Worm (Caenorhabditis elegans) whole organism, young adult: Measurements from ENCODE around the gene T20B12.3.
A peak's percentile ranks its signal among the peaks of the same experiment; 100 is the strongest.
"Not testable (repeated sequence)": the region's sequence is repeated elsewhere in the genome, so short reads cannot be mapped to it uniquely, and the experiment has no call there.

ENCODE experiments used
- F22D6.2 ChIP-seq: sonication (generic microtip); optimal IDR thresholded peaks from 2 replicates; lab custom pipeline; 2016; ENCODE audit warnings: mild to moderate bottlenecking, missing genetic modification characterization, missing compliant biosample characterization
- F49E8.2 ChIP-seq: sonication (generic microtip); optimal IDR thresholded peaks from 3 replicates; lab custom pipeline; 2017; ENCODE audit warnings: missing genetic modification characterization, mild to moderate bottlenecking, missing compliant biosample characterization, antibody characterized with exemption, moderate library complexity; ENCODE audit not compliant: insufficient read depth
- F52B5.7 ChIP-seq: sonication (generic microtip); optimal IDR thresholded peaks from 2 replicates; lab custom pipeline; 2016; ENCODE audit warnings: mild to moderate bottlenecking, missing genetic modification characterization, missing compliant biosample characterization
- F57A8.1 ChIP-seq: fragments of 200-800 bp; sonication (Bioruptor generic); optimal IDR thresholded peaks from 2 replicates; lab custom pipeline; 2018; ENCODE audit warnings: mild to moderate bottlenecking, missing genetic modification characterization, moderate library complexity, missing compliant biosample characterization
- T26A5.8 ChIP-seq: sonication (generic microtip); optimal IDR thresholded peaks from 2 replicates; lab custom pipeline; 2016; ENCODE audit warnings: missing genetic modification characterization, missing compliant biosample characterization
- Y53G8AR.9 ChIP-seq: fragments of 200-800 bp; sonication (Bioruptor generic); conservative IDR thresholded peaks from 2 replicates; pipeline ENCODE4 v1.3.6; 2022; ENCODE audit warnings: missing genetic modification reagents, missing genetic modification characterization, missing compliant biosample characterization
- Y95B8A.8 ChIP-seq: fragments of 200-800 bp; sonication (Bioruptor generic); IDR thresholded peaks from 2 replicates; pipeline ENCODE4 v1.3.6; 2022; ENCODE audit warnings: missing genetic modification reagents, missing genetic modification characterization, missing compliant biosample characterization
- aptf-2 ChIP-seq: fragments of 200-800 bp; sonication (Bioruptor generic); conservative IDR thresholded peaks from 2 replicates; pipeline ENCODE4 v1.3.6; 2022; ENCODE audit warnings: missing genetic modification reagents, missing genetic modification characterization, missing compliant biosample characterization
- athp-1 ChIP-seq: sonication (generic microtip); optimal IDR thresholded peaks from 2 replicates; lab custom pipeline; 2017; ENCODE audit warnings: mild to moderate bottlenecking, missing genetic modification characterization, missing compliant biosample characterization
- attf-3 ChIP-seq: fragments of 200-800 bp; sonication (Bioruptor generic); conservative IDR thresholded peaks from 2 replicates; pipeline ENCODE4 v1.3.6; 2022; ENCODE audit warnings: missing genetic modification reagents, missing genetic modification characterization, missing compliant biosample characterization
- attf-5 ChIP-seq: fragments of 200-800 bp; sonication (Bioruptor generic); optimal IDR thresholded peaks from 2 replicates; lab custom pipeline; 2018; ENCODE audit warnings: mild to moderate bottlenecking, missing genetic modification characterization, missing compliant biosample characterization
- attf-6 ChIP-seq: fragments of 200-800 bp; sonication (Bioruptor generic); IDR thresholded peaks from 2 replicates; pipeline ENCODE4 v1.3.6; 2022; ENCODE audit warnings: missing genetic modification reagents, missing genetic modification characterization, missing compliant biosample characterization
- bed-1 ChIP-seq: fragments of 200-800 bp; sonication (Bioruptor generic); IDR thresholded peaks from 2 replicates; pipeline ENCODE4 v1.3.6; 2022; ENCODE audit warnings: missing genetic modification reagents, missing genetic modification characterization, missing compliant biosample characterization
- cebp-1 ChIP-seq, 2 experiments: fragments of 200-800 bp in 1 of 2; sonication (Bioruptor generic) in 1 of 2; sonication (generic microtip) in 1 of 2; IDR thresholded peaks in 1 of 2; optimal IDR thresholded peaks in 1 of 2; 2 replicates each; pipeline versions ENCODE4 v1.3.6 to Lab custom; 2017 to 2022; ENCODE audit warnings: missing compliant biosample characterization in 2 of 2, missing genetic modification characterization in 2 of 2, mild to moderate bottlenecking in 1 of 2, missing genetic modification reagents in 1 of 2, moderate library complexity in 1 of 2
- ceh-40 ChIP-seq: fragments of 200-800 bp; sonication (Bioruptor generic); IDR thresholded peaks from 2 replicates; pipeline ENCODE4 v1.3.6; 2022; ENCODE audit warnings: missing genetic modification characterization, missing compliant biosample characterization
- ceh-58 ChIP-seq: fragments of 200-800 bp; sonication (Bioruptor generic); IDR thresholded peaks from 2 replicates; pipeline ENCODE4 v1.3.6; 2022; ENCODE audit warnings: missing genetic modification characterization, missing compliant biosample characterization
- die-1 ChIP-seq: sonication (generic microtip); optimal IDR thresholded peaks from 2 replicates; lab custom pipeline; 2016; ENCODE audit warnings: missing genotype, mild to moderate bottlenecking, missing genetic modification characterization, missing compliant biosample characterization
- dpl-1 ChIP-seq: fragments of 150-350 bp; optimal IDR thresholded peaks from 2 replicates; lab custom pipeline; 2014; ENCODE audit warnings: missing biosample characterization, missing genetic modification reagents, missing genetic modification characterization
- ekl-4 ChIP-seq: fragments of 200-800 bp; sonication (Bioruptor generic); IDR thresholded peaks from 2 replicates; pipeline ENCODE4 v1.3.6; 2022; ENCODE audit warnings: missing genetic modification reagents, missing genetic modification characterization, missing compliant biosample characterization
- ets-4 ChIP-seq: fragments of 200-800 bp; sonication (Bioruptor generic); optimal IDR thresholded peaks from 2 replicates; lab custom pipeline; 2018; ENCODE audit warnings: mild to moderate bottlenecking, missing genetic modification characterization, missing compliant biosample characterization
- fkh-3 ChIP-seq: sonication (generic microtip); optimal IDR thresholded peaks from 2 replicates; lab custom pipeline; 2016; ENCODE audit warnings: mild to moderate bottlenecking, missing genetic modification characterization, missing compliant biosample characterization
- hmg-1.2 ChIP-seq: fragments of 200-800 bp; sonication (Bioruptor generic); IDR thresholded peaks from 2 replicates; pipeline ENCODE4 v1.3.6; 2022; ENCODE audit warnings: missing genetic modification reagents, missing genetic modification characterization, missing compliant biosample characterization
- hrde-1 ChIP-seq: sonication (generic microtip); optimal IDR thresholded peaks from 2 replicates; lab custom pipeline; 2016; ENCODE audit warnings: missing genetic modification characterization, mild to moderate bottlenecking, missing compliant biosample characterization, moderate library complexity, missing genotype, missing genetic modification reagents, borderline replicate concordance
- lin-35 ChIP-seq, 3 experiments: fragments of 150-350 bp in 2 of 3; sonication (generic microtip) in 1 of 3; optimal IDR thresholded peaks; 2 replicates each; lab custom pipeline; 2014 to 2018; ENCODE audit warnings: missing biosample characterization in 3 of 3, missing genetic modification characterization in 3 of 3, missing genetic modification reagents in 3 of 3
- lsl-1 ChIP-seq: fragments of 200-800 bp; sonication (Bioruptor generic); optimal IDR thresholded peaks from 2 replicates; lab custom pipeline; 2018; ENCODE audit warnings: mild to moderate bottlenecking, missing genetic modification characterization, moderate library complexity, missing compliant biosample characterization
- madf-10 ChIP-seq: sonication (generic microtip); optimal IDR thresholded peaks from 2 replicates; lab custom pipeline; 2016; ENCODE audit warnings: mild to moderate bottlenecking, missing genetic modification characterization, missing compliant biosample characterization
- mcd-1 ChIP-seq: fragments of 200-800 bp; sonication (Bioruptor generic); IDR thresholded peaks from 2 replicates; pipeline ENCODE4 v1.3.6; 2022; ENCODE audit warnings: missing genetic modification reagents, missing genetic modification characterization, missing compliant biosample characterization
- nfya-2 ChIP-seq: fragments of 200-800 bp; sonication (Bioruptor generic); IDR thresholded peaks from 2 replicates; pipeline ENCODE4 v1.3.6; 2022; ENCODE audit warnings: missing genetic modification reagents, missing genetic modification characterization, missing compliant biosample characterization
- nfyb-1 ChIP-seq: fragments of 200-800 bp; sonication (Bioruptor generic); IDR thresholded peaks from 2 replicates; pipeline ENCODE4 v1.3.6; 2022; ENCODE audit warnings: missing genetic modification reagents, missing genetic modification characterization, missing compliant biosample characterization
- nhr-179 ChIP-seq: sonication (generic microtip); optimal IDR thresholded peaks from 2 replicates; lab custom pipeline; 2016; ENCODE audit warnings: mild to moderate bottlenecking, missing genetic modification characterization, missing compliant biosample characterization
- nhr-80 ChIP-seq: sonication (generic microtip); optimal IDR thresholded peaks from 2 replicates; lab custom pipeline; 2016; ENCODE audit warnings: missing genetic modification characterization, missing compliant biosample characterization
- nhr-90 ChIP-seq: sonication (generic microtip); optimal IDR thresholded peaks from 2 replicates; lab custom pipeline; 2016; ENCODE audit warnings: missing genotype, mild to moderate bottlenecking, missing genetic modification characterization, missing compliant biosample characterization
- pbrm-1 ChIP-seq: fragments of 200-800 bp; sonication (Bioruptor generic); IDR thresholded peaks from 2 replicates; pipeline ENCODE4 v1.3.6; 2022; ENCODE audit warnings: missing genetic modification reagents, missing genetic modification characterization, missing compliant biosample characterization
- pha-4 ChIP-seq: fragments of 150-350 bp; sonication (generic microtip); optimal IDR thresholded peaks from 2 replicates; lab custom pipeline; 2014; ENCODE audit warnings: missing biosample characterization, missing genetic modification reagents, missing genetic modification characterization
- rcor-1 ChIP-seq: fragments of 200-800 bp; sonication (Bioruptor generic); IDR thresholded peaks from 2 replicates; pipeline ENCODE4 v1.3.6; 2022; ENCODE audit warnings: missing genetic modification reagents, missing genetic modification characterization, missing compliant biosample characterization
- rec-8 ChIP-seq, 2 experiments: sonication (generic microtip); optimal IDR thresholded peaks; 2 replicates each; lab custom pipeline; 2016; ENCODE audit warnings: mild to moderate bottlenecking in 2 of 2, missing genetic modification characterization in 2 of 2, missing genetic modification reagents in 2 of 2, missing genotype in 2 of 2, missing biosample characterization in 1 of 2, missing compliant biosample characterization in 1 of 2, moderate library complexity in 1 of 2
- rpc-1 ChIP-seq, 2 experiments: fragments of 150-350 bp in 1 of 2; sonication (generic microtip) in 1 of 2; optimal IDR thresholded peaks; 2 replicates each; lab custom pipeline; 2014 to 2018; ENCODE audit warnings: missing biosample characterization in 1 of 2, missing genetic modification characterization in 1 of 2, missing genetic modification reagents in 1 of 2, missing genotype in 1 of 2
- sea-2 ChIP-seq: fragments of 200-800 bp; sonication (Bioruptor generic); IDR thresholded peaks from 2 replicates; pipeline ENCODE4 v1.3.6; 2022; ENCODE audit warnings: missing genetic modification characterization, missing compliant biosample characterization
- snpc-1.1 ChIP-seq: sonication (generic microtip); optimal IDR thresholded peaks from 2 replicates; lab custom pipeline; 2017; ENCODE audit warnings: missing genetic modification characterization, mild to moderate bottlenecking, missing compliant biosample characterization, antibody characterized with exemption, moderate library complexity, missing genotype, missing genetic modification reagents; ENCODE audit not compliant: insufficient read depth
- snpc-1.3 ChIP-seq: sonication (generic microtip); optimal IDR thresholded peaks from 2 replicates; lab custom pipeline; 2017; ENCODE audit warnings: missing genetic modification characterization, mild to moderate bottlenecking, missing compliant biosample characterization, antibody characterized with exemption, moderate library complexity, missing genotype, missing genetic modification reagents; ENCODE audit not compliant: insufficient read depth
- snpc-4 ChIP-seq, 5 experiments: fragments of 150-350 bp in 1 of 5; sonication (generic microtip) in 4 of 5; optimal IDR thresholded peaks; 2 replicates each; lab custom pipeline; 2014 to 2018; ENCODE audit warnings: missing genetic modification characterization in 5 of 5, missing biosample characterization in 3 of 5, antibody characterized with exemption in 2 of 5, mild to moderate bottlenecking in 2 of 5, missing compliant biosample characterization in 2 of 5, missing genotype in 2 of 5, moderate library complexity in 2 of 5, missing genetic modification reagents in 1 of 5
- ztf-18 ChIP-seq: sonication (generic microtip); optimal IDR thresholded peaks from 2 replicates; lab custom pipeline; 2016; ENCODE audit warnings: missing genotype, mild to moderate bottlenecking, missing genetic modification characterization, missing compliant biosample characterization
- ztf-25 ChIP-seq: fragments of 200-800 bp; sonication (Bioruptor generic); IDR thresholded peaks from 2 replicates; pipeline ENCODE4 v1.3.6; 2022; ENCODE audit warnings: missing genetic modification reagents, missing genetic modification characterization, missing compliant biosample characterization

The T20B12.3 gene

DNA sequence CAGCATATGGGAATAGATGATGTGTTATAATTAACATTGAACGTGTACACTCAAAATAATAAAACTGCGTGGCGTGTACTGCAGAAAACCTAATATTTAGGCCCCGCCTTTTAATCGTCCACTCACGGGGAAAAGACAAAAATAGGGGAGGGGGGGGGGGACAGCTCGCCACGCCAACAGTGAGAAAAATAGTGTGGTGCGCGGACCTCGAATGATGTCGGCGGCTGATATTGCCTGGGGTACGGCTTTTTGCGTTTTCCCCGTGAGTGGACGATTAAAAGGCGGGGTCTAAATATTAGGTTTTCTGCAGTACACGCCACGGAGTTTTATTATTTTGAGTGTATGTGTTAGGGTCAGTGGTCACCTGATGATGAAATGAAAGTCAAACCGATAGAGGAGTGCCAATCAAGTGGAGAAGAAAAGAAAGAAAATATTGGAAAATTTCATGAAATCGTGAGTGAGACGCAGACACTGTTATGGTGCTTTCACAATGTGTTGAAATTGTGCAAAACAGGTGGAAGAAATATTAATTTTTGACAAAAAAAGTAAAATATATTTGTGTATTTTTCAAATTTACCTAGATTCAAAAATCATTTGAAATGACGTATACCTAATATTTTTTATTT lies 47.9 kb upstream of the T20B12.3 start:
- peak; percentile 31; the same call in 1 of the 2 replicates for TF ChIP-seq mcd-1
- TF ChIP-seq hmg-1.2 (GFP tag; lab: Robert Waterston, UW): peak; percentile 76
- TF ChIP-seq attf-6: peak; percentile 23; the same call in 1 of the 2 replicates
- peak; percentile 44; the same call in 1 of the 2 replicates for TF ChIP-seq nfyb-1
- peak; percentile 48; the same call in 1 of the 2 replicates for TF ChIP-seq Y53G8AR.9 (GFP tag; lab: Robert Waterston, UW)
- TF ChIP-seq snpc-4 (GFP tag; optimal IDR thresholded peaks at IDR 0.05; lab: Kevin White, UChicago): not testable (repeated sequence)
- TF ChIP-seq snpc-4 (tag; optimal IDR thresholded peaks at IDR 0.05; lab: Kevin White, UChicago): peak in 3 of 4 experiments; percentile 52 to 71 (median 69)
- TF ChIP-seq ekl-4 (GFP tag; lab: Robert Waterston, UW): 0 out of 2 replicates have a peak, but pooled peaks have one; percentile 31
- TF ChIP-seq Y95B8A.8: 0 out of 2 replicates have a peak, but pooled peaks have one; percentile 47
- TF ChIP-seq snpc-1.1: peak; percentile 19
- peak; percentile 66; the same call in 1 of the 2 replicates for TF ChIP-seq cebp-1 (GFP tag; IDR thresholded peaks at IDR 0.05; lab: Robert Waterston, UW)
- peak; percentile 83 for TF ChIP-seq cebp-1 (tag; optimal IDR thresholded peaks at IDR 0.05; lab: Kevin White, UChicago)
- TF ChIP-seq pbrm-1 (GFP tag; lab: Robert Waterston, UW): 0 out of 2 replicates have a peak, but pooled peaks have one; percentile 12
- TF ChIP-seq nhr-80: peak; percentile 21
- TF ChIP-seq, all 124 proteins: peak for 12; not testable (repeated sequence) for 112

DNA sequence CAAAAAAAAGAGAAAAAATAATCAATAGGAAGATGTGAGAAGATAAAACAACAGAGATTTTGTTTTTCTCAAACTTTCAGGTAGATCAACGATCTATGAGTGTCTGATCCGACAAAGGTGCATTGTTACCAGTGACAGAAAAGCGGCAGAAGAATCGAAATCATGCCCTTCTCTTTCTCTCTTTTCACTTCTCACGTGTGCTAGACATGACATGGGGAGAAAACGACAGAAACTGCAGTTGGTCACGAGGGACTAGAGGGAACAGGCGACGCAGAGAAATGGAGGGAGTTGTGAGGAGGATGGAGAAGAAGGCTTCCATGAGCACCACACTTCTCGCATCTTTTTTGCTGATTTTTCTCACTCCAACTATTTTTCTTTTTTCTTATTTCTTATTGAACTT lies 46.7 kb upstream of the T20B12.3 start, which contains the start of gene F56C9.10:
TSS of gene F56C9.10 (minus strand) at position 97 of the 400 bp plus-strand sequence.
- TF ChIP-seq dpl-1: no peak
- peak; percentile 86 for TF ChIP-seq attf-5
- TF ChIP-seq rpc-1 (optimal IDR thresholded peaks at IDR 0.05; lab: Kevin White, UChicago): no peak
- TF ChIP-seq rpc-1 (tag; optimal IDR thresholded peaks at IDR 0.05; lab: Kevin White, UChicago): no peak
- TF ChIP-seq T26A5.8 (tag; lab: Kevin White, UChicago): no peak
- peak; percentile 47 for TF ChIP-seq nhr-90 (tag; lab: Kevin White, UChicago)
- peak; percentile 75 for TF ChIP-seq athp-1 (tag; lab: Kevin White, UChicago)
- no peak for TF ChIP-seq bed-1 (GFP tag; lab: Robert Waterston, UW)
- no peak for TF ChIP-seq F49E8.2
- no peak for TF ChIP-seq fkh-3 (tag; lab: Kevin White, UChicago)
- no peak for TF ChIP-seq ztf-25 (GFP tag; lab: Robert Waterston, UW)
- TF ChIP-seq pha-4 (tag; lab: Kevin White, UChicago): no peak
- no peak for TF ChIP-seq F52B5.7 (tag; lab: Kevin White, UChicago)
- TF ChIP-seq snpc-1.3: no peak
- TF ChIP-seq lin-35 (GFP tag; optimal IDR thresholded peaks at IDR 0.05; lab: Kevin White, UChicago): peak in 1 of 3 experiments; percentile 27
- TF ChIP-seq rec-8 (tag; optimal IDR thresholded peaks at IDR 0.05; lab: Kevin White, UChicago): no peak
- TF ChIP-seq hrde-1 (tag; lab: Kevin White, UChicago): no peak
- TF ChIP-seq ceh-40 (GFP tag; lab: Robert Waterston, UW): no peak
- peak; percentile 34 for TF ChIP-seq die-1 (tag; lab: Kevin White, UChicago)
- 0 out of 2 replicates have a peak, but pooled peaks have one; percentile 20 for TF ChIP-seq rcor-1 (GFP tag; lab: Robert Waterston, UW)
- TF ChIP-seq sea-2: no peak
- TF ChIP-seq nhr-80: peak; percentile 78
- TF ChIP-seq aptf-2: no peak
- TF ChIP-seq F22D6.2 (tag; lab: Kevin White, UChicago): peak; percentile 74
- TF ChIP-seq nfyb-1: peak; percentile 83
- no peak for TF ChIP-seq lsl-1
- TF ChIP-seq ets-4: peak; percentile 19
- peak; percentile 16 for TF ChIP-seq ztf-18 (tag; lab: Kevin White, UChicago)
- no peak for TF ChIP-seq nhr-179 (tag; lab: Kevin White, UChicago)
- TF ChIP-seq madf-10: peak; percentile 77
- TF ChIP-seq F57A8.1 (GFP tag; lab: Kevin White, UChicago): no peak
- TF ChIP-seq ceh-58 (GFP tag; lab: Robert Waterston, UW): no peak
- no peak for TF ChIP-seq attf-3 (GFP tag; lab: Robert Waterston, UW)
- no peak for TF ChIP-seq nfya-2 (GFP tag; lab: Robert Waterston, UW)
